Worm (Caenorhabditis elegans): ENCODE measurements around the gene rsp-1.

ce11 chrII:11443862-11444261 is 9.3 kb upstream of the rsp-1 start, which contains the start of gene adbp-1:
- TF ChIP-seq pha-4 (tag; optimal IDR thresholded peaks at IDR 0.05) (no peak), nhr-43 (tag; optimal IDR thresholded peaks at IDR 0.05; ENCODE audit: poor library complexity, severe bottlenecking) (no peak), ama-1 (optimal IDR thresholded peaks at IDR 0.05) (no peak), ztf-11 (tag; optimal IDR thresholded peaks at IDR 0.05) (no peak), hmg-11 (tag; optimal IDR thresholded peaks at IDR 0.05) (no peak), egl-27 (tag; optimal IDR thresholded peaks at IDR 0.05) (no peak), lin-39 (tag; optimal IDR thresholded peaks at IDR 0.05) (no peak), mml-1 (tag; optimal IDR thresholded peaks at IDR 0.05) (no peak), snpc-4 (tag; optimal IDR thresholded peaks at IDR 0.05) (no peak), nhr-76 (tag; optimal IDR thresholded peaks at IDR 0.05) (no peak), fkh-10 (GFP tag; optimal IDR thresholded peaks at IDR 0.05) (no peak), nhr-237 (tag; optimal IDR thresholded peaks at IDR 0.05) (no peak)

Data from whole organism, L3 larva.